Worm (Caenorhabditis elegans): ENCODE results near the gene Y116A8C.9.

ce11 chrIV:16920041-16920440 lies 26.6 kb downstream of the Y116A8C.9 start, which contains the start of gene nep-23:
- TF ChIP-seq him-1 (tag; optimal IDR thresholded peaks at IDR 0.05), result no peak
- TF ChIP-seq W03F9.2 (tag; optimal IDR thresholded peaks at IDR 0.05), result no peak
- no peak for TF ChIP-seq dao-5 (tag; optimal IDR thresholded peaks at IDR 0.05)
